Worm (Caenorhabditis elegans) whole organism, early embryonic: ENCODE results near the gene ddb-1.

ENCODE experiments used
- B0310.2 ChIP-seq: sonication (generic microtip); optimal IDR thresholded peaks from 2 replicates; lab custom pipeline; 2016; ENCODE audit warnings: mild to moderate bottlenecking, missing genetic modification characterization, missing compliant biosample characterization
- aly-1 ChIP-seq: sonication (generic microtip); optimal IDR thresholded peaks from 2 replicates; lab custom pipeline; 2016; ENCODE audit warnings: missing genetic modification characterization, missing compliant biosample characterization
- ama-1 ChIP-seq: fragments of 150-350 bp; optimal IDR thresholded peaks from 2 replicates; lab custom pipeline; 2014
- ceh-13 ChIP-seq: fragments of 200-800 bp; sonication (Bioruptor generic); optimal IDR thresholded peaks from 2 replicates; lab custom pipeline; 2018; ENCODE audit warnings: mild to moderate bottlenecking, missing genetic modification characterization, missing compliant biosample characterization
- ceh-36 ChIP-seq: sonication (generic microtip); optimal IDR thresholded peaks from 2 replicates; lab custom pipeline; 2016; ENCODE audit warnings: missing genetic modification characterization, inconsistent platforms, missing compliant biosample characterization
- flt-1 ChIP-seq: fragments of 200-800 bp; sonication (Bioruptor generic); IDR thresholded peaks from 2 replicates; pipeline ENCODE4 v1.3.6; 2022; ENCODE audit warnings: missing genetic modification characterization, missing compliant biosample characterization
- hnd-1 ChIP-seq: sonication (generic microtip); optimal IDR thresholded peaks from 2 replicates; lab custom pipeline; 2016; ENCODE audit warnings: missing genetic modification characterization, missing compliant biosample characterization
- pes-1 ChIP-seq: fragments of 200-800 bp; sonication (Bioruptor generic); IDR thresholded peaks from 2 replicates; pipeline ENCODE4 v1.3.6; 2022; ENCODE audit warnings: missing genetic modification reagents, missing genetic modification characterization, missing compliant biosample characterization
- scrt-1 ChIP-seq: fragments of 200-800 bp; sonication (Bioruptor generic); IDR thresholded peaks from 2 replicates; pipeline ENCODE4 v1.3.6; 2022; ENCODE audit warnings: missing genetic modification characterization, missing compliant biosample characterization
- sea-1 ChIP-seq: fragments of 200-800 bp; sonication (Bioruptor generic); conservative IDR thresholded peaks from 2 replicates; pipeline ENCODE4 v1.3.6; 2022; ENCODE audit warnings: missing genetic modification characterization, missing compliant biosample characterization
- tbx-11 ChIP-seq: fragments of 200-800 bp; sonication (Bioruptor generic); IDR thresholded peaks from 2 replicates; pipeline ENCODE4 v1.3.6; 2022; ENCODE audit warnings: missing genetic modification characterization, missing compliant biosample characterization
- tbx-37 ChIP-seq: fragments of 200-800 bp; sonication (Bioruptor generic); conservative IDR thresholded peaks from 2 replicates; pipeline ENCODE4 v1.3.6; 2022; ENCODE audit warnings: missing genetic modification reagents, missing genetic modification characterization, missing compliant biosample characterization
- tra-4 ChIP-seq: sonication (generic microtip); optimal IDR thresholded peaks from 2 replicates; lab custom pipeline; 2017; ENCODE audit warnings: missing genetic modification characterization, missing compliant biosample characterization

DNA sequence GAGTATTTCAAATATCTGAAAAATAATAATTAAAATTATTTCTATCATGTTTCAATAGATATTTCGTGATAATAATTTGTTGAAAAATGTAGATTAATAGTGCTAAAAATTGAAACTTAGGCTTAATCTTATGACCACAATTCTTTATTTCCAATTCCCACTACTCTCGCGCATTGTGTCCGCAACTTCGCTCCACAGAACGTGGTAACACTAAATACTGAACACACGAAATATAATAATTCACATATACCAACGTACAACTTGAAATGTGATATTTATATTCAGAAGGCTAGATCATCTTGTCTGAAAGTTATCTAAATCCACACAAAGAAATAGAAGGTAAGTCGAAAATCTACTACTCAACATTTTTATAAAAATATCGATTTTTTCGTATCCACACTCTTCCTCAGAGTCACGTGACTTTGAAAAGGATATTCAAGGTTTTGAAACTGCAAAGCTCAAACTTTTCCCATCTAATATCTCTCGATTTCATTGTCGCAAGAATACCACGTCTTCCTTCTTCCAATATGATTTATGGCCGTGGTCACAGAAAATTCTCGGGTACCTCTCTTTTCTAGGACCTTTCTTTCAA lies 35.8 kb upstream of the ddb-1 start, which contains the start of gene eri-12:
- TF ChIP-seq ceh-13 (GFP tag; lab: Kevin White, UChicago) (no peak), flt-1 (GFP tag; lab: Robert Waterston, UW) (no peak), sea-1 (GFP tag; lab: Robert Waterston, UW) (no peak), ama-1 (lab: Kevin White, UChicago) (no peak), pes-1 (GFP tag; lab: Robert Waterston, UW) (no peak), B0310.2 (tag; lab: Kevin White, UChicago) (no peak), hnd-1 (tag; lab: Kevin White, UChicago) (no peak), ceh-36 (tag; lab: Kevin White, UChicago) (no peak), aly-1 (tag; lab: Kevin White, UChicago) (no peak), tra-4 (no peak), tbx-37 (no peak), tbx-11 (GFP tag; lab: Robert Waterston, UW) (no peak), scrt-1 (no peak)
